Worm (Caenorhabditis elegans): Measurements from ENCODE around the gene snn-1.

The snn-1 gene

ce11 chrIV:1857866-1858271, 43.0 kb upstream of the snn-1 start (continued):
- no peak for TF ChIP-seq vab-15 (tag; optimal IDR thresholded peaks at IDR 0.05)
- TF ChIP-seq sup-37 (GFP tag; optimal IDR thresholded peaks at IDR 0.05), result peak; percentile 11
- peak; percentile 41 for TF ChIP-seq pag-3 (tag; optimal IDR thresholded peaks at IDR 0.05; ENCODE audit: borderline replicate concordance, insufficient read depth)
- no peak for TF ChIP-seq pqm-1 (tag; optimal IDR thresholded peaks at IDR 0.05)
- TF ChIP-seq lin-13 (GFP tag; optimal IDR thresholded peaks at IDR 0.05), result peak; percentile 78
- no peak for TF ChIP-seq snpc-4 (tag; optimal IDR thresholded peaks at IDR 0.05)
- TF ChIP-seq nhr-20 (tag; optimal IDR thresholded peaks at IDR 0.05), result peak; percentile 84
- TF ChIP-seq hpl-2 (GFP tag; optimal IDR thresholded peaks at IDR 0.05), result no peak
- TF ChIP-seq ets-5 (GFP tag; IDR thresholded peaks at IDR 0.05), result no peak
- no peak for TF ChIP-seq lin-15B (tag; optimal IDR thresholded peaks at IDR 0.05)
- peak; percentile 22 to 59 (median 24) for TF ChIP-seq dpl-1 (GFP tag; optimal IDR thresholded peaks at IDR 0.05)
- no peak for TF ChIP-seq unc-30 (tag; optimal IDR thresholded peaks at IDR 0.05)
- TF ChIP-seq nhr-47 (tag; optimal IDR thresholded peaks at IDR 0.05), result peak; percentile 72
- TF ChIP-seq ces-1 (GFP tag; optimal IDR thresholded peaks at IDR 0.05), result no peak
- peak in 2 of 6 experiments; percentile 9 to 45 for TF ChIP-seq elt-3 (tag; optimal IDR thresholded peaks at IDR 0.05)
- no peak for TF ChIP-seq mab-9 (GFP tag; IDR thresholded peaks at IDR 0.05)
- TF ChIP-seq nhr-90 (tag; optimal IDR thresholded peaks at IDR 0.05; ENCODE audit: poor library complexity), result peak; percentile 73
- TF ChIP-seq ceh-63 (GFP tag; optimal IDR thresholded peaks at IDR 0.05), result no peak
- no peak for TF ChIP-seq Y116A8C.19 (tag; optimal IDR thresholded peaks at IDR 0.05; ENCODE audit: borderline replicate concordance)
- no peak for TF ChIP-seq unc-62 (GFP tag; optimal IDR thresholded peaks at IDR 0.05)
- TF ChIP-seq aly-2 (tag; optimal IDR thresholded peaks at IDR 0.05), result no peak
- no peak for TF ChIP-seq sptf-1 (tag; optimal IDR thresholded peaks at IDR 0.05)
- TF ChIP-seq nhr-19 (GFP tag; conservative IDR thresholded peaks at IDR 0.05), result peak; percentile 74
- no peak for TF ChIP-seq nhr-237 (tag; optimal IDR thresholded peaks at IDR 0.05)
- peak; percentile 32 for TF ChIP-seq skn-1 (tag; optimal IDR thresholded peaks at IDR 0.05)
- TF ChIP-seq elt-2 (tag; optimal IDR thresholded peaks at IDR 0.05), result peak; percentile 68
- no peak for TF ChIP-seq aha-1 (tag; optimal IDR thresholded peaks at IDR 0.05)
- peak in 1 of 3 experiments; percentile 67 for TF ChIP-seq ceh-82 (tag; optimal IDR thresholded peaks at IDR 0.05)
- peak; percentile 64 for TF ChIP-seq fkh-10 (GFP tag; optimal IDR thresholded peaks at IDR 0.05)
- no peak for TF ChIP-seq fos-1 (tag; optimal IDR thresholded peaks at IDR 0.05)
- no peak for TF ChIP-seq hlh-17 (GFP tag; optimal IDR thresholded peaks at IDR 0.05; ENCODE audit: borderline replicate concordance)
- TF ChIP-seq C34B4.2 (tag; optimal IDR thresholded peaks at IDR 0.05), result peak; percentile 10
- TF ChIP-seq ceh-8 (GFP tag; optimal IDR thresholded peaks at IDR 0.05), result peak; percentile 3
- TF ChIP-seq egl-13 (tag; optimal IDR thresholded peaks at IDR 0.05), result peak; percentile 21
- TF ChIP-seq nhr-71 (tag; optimal IDR thresholded peaks at IDR 0.05), result peak; percentile 92
- no peak for TF ChIP-seq nhr-28 (tag; optimal IDR thresholded peaks at IDR 0.05)
- no peak for TF ChIP-seq hlh-4 (tag; optimal IDR thresholded peaks at IDR 0.05)
- TF ChIP-seq C04F5.9 (tag; optimal IDR thresholded peaks at IDR 0.05), result no peak
- TF ChIP-seq nhr-11 (tag; optimal IDR thresholded peaks at IDR 0.05), result no peak
- peak; percentile 89 for TF ChIP-seq lin-14 (GFP tag; optimal IDR thresholded peaks at IDR 0.05)
- TF ChIP-seq nhr-84 (tag; optimal IDR thresholded peaks at IDR 0.05), result no peak
- TF ChIP-seq egl-27 (tag; optimal IDR thresholded peaks at IDR 0.05), result no peak
- TF ChIP-seq unc-130 (tag; optimal IDR thresholded peaks at IDR 0.05), result peak; percentile 70
- no peak for TF ChIP-seq nhr-76 (tag; optimal IDR thresholded peaks at IDR 0.05)
- peak; percentile 54 for TF ChIP-seq grh-1 (GFP tag; IDR thresholded peaks at IDR 0.05)
- TF ChIP-seq ceh-90 (tag; optimal IDR thresholded peaks at IDR 0.05), result no peak
- TF ChIP-seq zip-4 (GFP tag; optimal IDR thresholded peaks at IDR 0.05), result no peak
- no peak for TF ChIP-seq alr-1 (tag; optimal IDR thresholded peaks at IDR 0.05; ENCODE audit: borderline replicate concordance)
- peak; percentile 16 to 89 for TF ChIP-seq mdl-1 (tag; optimal IDR thresholded peaks at IDR 0.05)
- peak; percentile 35 for TF ChIP-seq jun-1 (tag; optimal IDR thresholded peaks at IDR 0.05)
- peak; percentile 69 for TF ChIP-seq unc-86 (tag; optimal IDR thresholded peaks at IDR 0.05)
- no peak for TF ChIP-seq irx-1 (tag; optimal IDR thresholded peaks at IDR 0.05)

Data from whole organism, L1 larva.